Worm (Caenorhabditis elegans): ENCODE measurements around the gene msp-19.
A peak's percentile ranks its signal among the peaks of the same experiment; 100 is the strongest.
"Not testable (repeated sequence)": the region's sequence is repeated elsewhere in the genome, so short reads cannot be mapped to it uniquely, and the experiment has no call there.

msp-19 gene

DNA sequence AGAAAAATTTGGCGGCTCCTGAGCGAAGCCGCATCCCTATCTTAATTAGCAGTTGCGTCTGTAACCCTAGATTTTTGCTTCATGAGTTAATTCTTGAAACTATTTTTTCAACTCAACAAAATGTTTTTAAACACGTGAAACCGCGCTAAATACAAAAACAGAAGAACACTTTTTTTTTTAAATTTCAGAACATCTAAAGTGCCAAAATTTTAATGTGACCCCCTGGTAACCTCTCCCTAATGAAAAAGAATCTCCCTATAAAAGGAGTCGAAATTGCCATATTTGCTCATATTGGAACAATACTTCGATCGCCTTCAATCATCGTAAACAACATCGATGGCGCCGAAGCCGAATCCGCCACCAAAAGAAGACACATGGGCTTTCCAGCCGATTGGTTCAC is 41.9 kb upstream of the msp-19 start, which contains the start of gene nsph-4.2:
Gene nsph-4.2 (plus strand): TSS at position 301 of the 400 bp plus-strand sequence.
- not testable (repeated sequence) for TF ChIP-seq Y22D7AL.16, ceh-30, nhr-11 (tag; optimal IDR thresholded peaks at IDR 0.05)

DNA sequence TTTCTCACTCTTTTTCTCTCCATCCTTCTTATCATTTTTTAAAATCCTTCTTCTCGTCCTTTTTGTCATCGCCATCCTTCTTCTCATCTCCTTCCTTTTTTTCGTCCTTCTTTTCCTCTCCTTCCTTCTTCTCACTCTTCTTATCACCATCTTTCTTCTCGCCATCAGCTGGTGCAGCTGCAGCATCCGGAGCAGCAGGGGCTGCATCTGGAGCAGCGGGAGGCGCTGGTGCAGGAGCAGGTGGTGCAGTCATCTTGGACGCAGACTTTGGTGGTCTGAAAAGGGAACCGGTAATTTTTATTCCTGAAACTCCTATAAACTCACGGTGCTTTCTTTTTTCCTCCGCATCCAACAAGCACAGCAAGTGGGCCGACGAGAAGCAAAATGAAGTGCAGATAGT is 38.7 kb upstream of the msp-19 start:
- peak; percentile 15 for TF ChIP-seq elt-4 (tag; optimal IDR thresholded peaks at IDR 0.05)
- TF ChIP-seq unc-3 (GFP tag; conservative IDR thresholded peaks at IDR 0.05): no peak
- no peak for TF ChIP-seq unc-3 (tag; optimal IDR thresholded peaks at IDR 0.05)

- TF ChIP-seq ceh-45 (GFP tag; IDR thresholded peaks at IDR 0.05): no peak
- no peak for TF ChIP-seq sox-4 (tag; optimal IDR thresholded peaks at IDR 0.05)
- no peak for TF ChIP-seq syd-9 (tag; optimal IDR thresholded peaks at IDR 0.05)
- TF ChIP-seq ztf-16 (tag; optimal IDR thresholded peaks at IDR 0.05): no peak
Measured at ce11 chrIV:5224238-5224637, 36.2 kb upstream of the msp-19 start, which contains the start of gene Y59E9AL.8. Gene Y59E9AL.8, minus strand, starts transcription at chrIV:5224338.

DNA sequence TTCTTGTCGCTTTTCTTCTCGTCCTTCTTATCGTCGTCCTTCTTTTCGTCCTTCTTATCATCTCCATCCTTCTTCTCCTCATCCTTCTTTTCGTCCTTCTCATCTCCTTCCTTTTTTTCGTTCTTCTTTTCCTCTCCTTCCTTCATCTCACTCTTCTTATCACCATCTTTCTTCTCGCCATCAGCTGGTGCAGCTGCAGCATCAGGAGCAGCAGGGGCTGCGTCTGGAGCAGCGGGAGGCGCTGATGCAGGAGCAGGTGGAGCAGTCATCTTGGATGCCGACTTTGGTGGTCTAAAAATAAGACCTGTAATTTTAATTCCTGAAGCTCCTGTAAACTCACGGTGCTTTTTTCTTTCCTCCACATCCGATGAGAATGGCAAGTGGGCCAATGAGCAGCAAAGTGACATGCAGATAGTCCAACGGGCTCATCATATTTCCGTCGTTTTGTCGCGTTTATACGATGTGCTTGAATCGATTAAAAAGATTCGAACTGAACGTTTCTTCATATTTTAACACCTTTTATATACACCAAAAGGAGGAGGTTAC is 35.0 kb upstream of the msp-19 start, which contains the start of gene cylc-1:
Gene cylc-1 (minus strand): TSS at position 496 of the 546 bp plus-strand sequence.
- TF ChIP-seq ceh-14, pqm-1, ahr-1 (tag; optimal IDR thresholded peaks at IDR 0.05): not testable (repeated sequence)

- not testable (repeated sequence) for TF ChIP-seq che-1, pax-1, elt-4 (tag; optimal IDR thresholded peaks at IDR 0.05)
Measured at ce11 chrIV:5226552-5226951, 33.8 kb upstream of the msp-19 start, which contains the start of gene nsph-4.1. Gene nsph-4.1, plus strand, starts transcription at chrIV:5226852.

DNA sequence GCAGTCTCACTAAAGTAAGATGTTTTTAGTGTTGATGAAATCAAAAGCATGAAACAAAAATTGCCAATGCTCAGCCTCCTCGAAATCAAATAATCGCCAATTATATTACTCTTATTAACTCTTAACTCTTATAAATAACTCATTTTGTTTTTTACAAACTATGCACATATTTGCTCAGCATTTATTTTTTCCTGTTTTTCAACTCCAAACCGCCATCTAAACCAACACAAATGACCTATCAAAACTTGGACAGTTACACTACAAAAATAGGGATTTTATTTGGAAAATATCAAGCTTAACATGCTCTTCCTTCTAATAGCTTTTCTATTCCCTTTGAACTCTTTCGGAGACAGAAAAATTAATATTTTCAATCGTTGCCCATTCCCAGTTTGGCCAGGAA is 31.8 kb upstream of the msp-19 start, which contains the start of gene thn-6:
Gene thn-6 (plus strand): TSS at position 301 of the 400 bp plus-strand sequence.
- no peak for TF ChIP-seq ceh-14 (tag; optimal IDR thresholded peaks at IDR 0.05)
- TF ChIP-seq ceh-45 (GFP tag; IDR thresholded peaks at IDR 0.05): no peak
- TF ChIP-seq fkh-10 (GFP tag; optimal IDR thresholded peaks at IDR 0.05): no peak
- TF ChIP-seq ref-2 (tag; optimal IDR thresholded peaks at IDR 0.05): no peak
- TF ChIP-seq unc-3 (GFP tag; conservative IDR thresholded peaks at IDR 0.05): no peak
- TF ChIP-seq unc-3 (tag; optimal IDR thresholded peaks at IDR 0.05): no peak
- no peak for TF ChIP-seq pat-9 (tag; optimal IDR thresholded peaks at IDR 0.05)
- TF ChIP-seq C08G9.2 (tag; optimal IDR thresholded peaks at IDR 0.05): no peak
- TF ChIP-seq lin-11 (tag; optimal IDR thresholded peaks at IDR 0.05): no peak

DNA sequence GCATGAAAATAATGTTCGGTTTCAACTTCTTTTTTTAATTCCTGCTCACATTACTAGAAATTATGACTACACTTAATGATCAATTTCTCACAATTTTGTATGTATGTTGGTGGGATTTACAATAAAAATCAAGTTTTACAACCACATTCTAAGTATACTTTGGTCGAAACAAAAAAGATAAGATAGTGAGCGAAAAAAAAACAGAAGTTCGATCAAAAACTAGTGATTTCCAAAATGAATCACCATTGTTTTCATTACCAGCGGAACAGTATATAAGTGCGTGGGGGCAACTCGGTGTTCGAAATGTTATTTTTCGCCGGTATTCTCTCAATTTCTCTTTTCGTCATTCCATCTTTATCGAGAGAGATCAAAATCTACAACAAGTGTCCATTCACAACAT is 29.9 kb upstream of the msp-19 start, which contains the start of gene thn-5:
Gene thn-5 (plus strand): TSS at position 301 of the 400 bp plus-strand sequence.
- no peak for TF ChIP-seq ceh-24 (tag; optimal IDR thresholded peaks at IDR 0.05)
- no peak for TF ChIP-seq tbx-2 (tag; optimal IDR thresholded peaks at IDR 0.05)

ce11 chrIV:5254678-5255077 is 5.7 kb upstream of the msp-19 start, which contains the start of gene F36H12.10:
Gene F36H12.10, minus strand, starts transcription at chrIV:5254778.
- TF ChIP-seq pag-3 (tag; optimal IDR thresholded peaks at IDR 0.05; ENCODE audit: borderline replicate concordance); ztf-16 (tag; optimal IDR thresholded peaks at IDR 0.05); lim-6 (tag; optimal IDR thresholded peaks at IDR 0.05): not testable (repeated sequence)

DNA sequence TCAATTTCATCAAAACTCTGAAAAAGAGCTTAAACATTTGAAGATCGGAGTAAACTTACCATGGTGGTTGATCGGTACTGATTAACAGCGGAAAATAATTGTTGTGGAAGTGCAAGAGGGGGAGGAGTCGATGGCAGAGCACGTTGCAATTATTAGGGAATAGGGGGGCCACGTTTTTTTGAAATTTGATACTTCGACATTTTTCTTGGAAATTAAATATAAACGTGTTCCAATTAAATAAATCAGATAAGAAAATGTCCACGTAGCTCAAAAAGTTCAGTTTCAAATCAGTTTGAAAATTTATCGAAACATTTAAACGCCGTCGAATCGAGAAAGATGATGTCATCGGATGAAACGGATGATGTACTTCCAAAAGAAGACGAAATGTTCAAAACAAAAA is 3.7 kb upstream of the msp-19 start, which contains the start of gene F36H12.9:
Gene F36H12.9 (plus strand): TSS at position 301 of the 400 bp plus-strand sequence.
- TF ChIP-seq fkh-6, tbx-7, npax-4 (tag; optimal IDR thresholded peaks at IDR 0.05): not testable (repeated sequence)
